Worm (Caenorhabditis elegans): ENCODE data around the gene T07E3.2.

Gene T07E3.2

DNA sequence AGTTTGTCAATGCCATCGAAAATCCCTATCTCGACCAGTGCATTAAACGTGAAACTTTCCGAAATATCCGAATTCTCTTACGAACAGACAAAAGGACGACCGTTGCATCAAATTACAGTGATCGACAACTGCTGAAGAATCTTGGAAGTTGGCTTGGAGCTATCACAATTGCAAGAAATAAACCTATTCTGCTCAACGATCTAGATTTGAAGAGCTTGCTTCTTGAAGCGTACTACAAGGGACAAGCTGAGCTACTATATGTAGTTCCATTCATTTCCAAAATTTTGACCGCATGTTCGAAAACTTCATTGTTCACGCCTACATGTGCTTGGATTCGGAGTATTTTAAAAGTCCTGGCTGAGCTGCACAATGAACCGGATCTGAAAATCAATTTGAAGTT is 47.5 kb downstream of the T07E3.2 start:
- TF ChIP-seq hlh-8 (tag; optimal IDR thresholded peaks at IDR 0.05) (no peak), ceh-48 (tag; optimal IDR thresholded peaks at IDR 0.05) (no peak), unc-55 (GFP tag; optimal IDR thresholded peaks at IDR 0.05) (no peak), hlh-15 (tag; optimal IDR thresholded peaks at IDR 0.05) (no peak), ahr-1 (tag; optimal IDR thresholded peaks at IDR 0.05) (no peak), mec-3 (tag; optimal IDR thresholded peaks at IDR 0.05; ENCODE audit: borderline replicate concordance) (no peak), ceh-18 (tag; optimal IDR thresholded peaks at IDR 0.05) (no peak)

DNA sequence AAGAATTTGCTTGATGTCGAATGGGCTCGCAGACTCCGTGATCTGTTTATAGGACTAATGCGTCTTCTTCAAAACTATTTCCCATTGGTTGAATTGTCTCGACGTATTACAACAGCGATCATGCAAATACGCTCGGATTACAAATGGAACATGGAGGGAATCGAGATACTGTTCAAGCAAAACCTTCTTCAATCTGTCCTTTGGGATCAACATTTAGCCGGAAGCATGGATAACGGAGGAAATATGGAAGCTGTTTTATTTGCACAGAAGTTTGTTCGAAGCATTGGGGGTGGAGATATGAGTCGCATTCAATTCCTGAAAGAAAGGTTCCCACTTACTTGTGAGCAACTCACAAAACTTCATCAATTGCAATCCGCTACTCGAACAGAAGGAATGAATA is 49.3 kb downstream of the T07E3.2 start:
- TF ChIP-seq nhr-11 (tag; optimal IDR thresholded peaks at IDR 0.05) (no peak), ceh-9 (tag; optimal IDR thresholded peaks at IDR 0.05) (no peak), lim-6 (tag; optimal IDR thresholded peaks at IDR 0.05) (no peak), pha-2 (tag; optimal IDR thresholded peaks at IDR 0.05) (no peak), eyg-1 (tag; optimal IDR thresholded peaks at IDR 0.05) (no peak), gmeb-2 (tag; optimal IDR thresholded peaks at IDR 0.05) (no peak), tbx-7 (tag; optimal IDR thresholded peaks at IDR 0.05) (no peak), hlh-13 (GFP tag; optimal IDR thresholded peaks at IDR 0.05) (no peak), ceh-30 (tag; optimal IDR thresholded peaks at IDR 0.05) (no peak), ceh-31 (tag; optimal IDR thresholded peaks at IDR 0.05) (no peak), nhr-232 (tag; optimal IDR thresholded peaks at IDR 0.05) (no peak), unc-55 (GFP tag; optimal IDR thresholded peaks at IDR 0.05) (no peak), fkh-10 (GFP tag; optimal IDR thresholded peaks at IDR 0.05) (no peak), nfya-1 (tag; optimal IDR thresholded peaks at IDR 0.05) (no peak), K02D7.2 (tag; optimal IDR thresholded peaks at IDR 0.05) (no peak), F13H6.1 (tag; optimal IDR thresholded peaks at IDR 0.05) (no peak), fkh-6 (tag; optimal IDR thresholded peaks at IDR 0.05) (no peak), ttx-3 (tag; optimal IDR thresholded peaks at IDR 0.05) (no peak)
